Fruit fly (Drosophila melanogaster) whole organism: ENCODE measurements around the gene eca.
A peak's percentile ranks its signal among the peaks of the same experiment; 100 is the strongest.
"Not testable (repeated sequence)": the region's sequence is repeated elsewhere in the genome, so short reads cannot be mapped to it uniquely, and the experiment has no call there.

Experiments used
- CG8478 ChIP-seq: fragments of >200 bp; optimal IDR thresholded peaks from 2 replicates; lab custom pipeline; 2018; ENCODE audit warnings: inconsistent platforms
- Dll ChIP-seq: fragments of >200 bp; optimal IDR thresholded peaks from 2 replicates; lab custom pipeline; 2017
- EcR ChIP-seq, 2 experiments: fragments of >200 bp; optimal IDR thresholded peaks; 2 replicates each; lab custom pipeline; 2017; ENCODE audit warnings: missing biosample characterization in 2 of 2, missing genetic modification characterization in 2 of 2, missing genetic modification reagents in 2 of 2
- pan ChIP-seq: fragments of >200 bp; optimal IDR thresholded peaks from 2 replicates; lab custom pipeline; 2017
- psq ChIP-seq: fragments of >200 bp; optimal IDR thresholded peaks from 2 replicates; lab custom pipeline; 2017
- usp ChIP-seq: fragments of >200 bp; optimal IDR thresholded peaks from 2 replicates; lab custom pipeline; 2017; ENCODE audit warnings: missing biosample characterization, missing genetic modification characterization, mixed read lengths

eca gene

DNA sequence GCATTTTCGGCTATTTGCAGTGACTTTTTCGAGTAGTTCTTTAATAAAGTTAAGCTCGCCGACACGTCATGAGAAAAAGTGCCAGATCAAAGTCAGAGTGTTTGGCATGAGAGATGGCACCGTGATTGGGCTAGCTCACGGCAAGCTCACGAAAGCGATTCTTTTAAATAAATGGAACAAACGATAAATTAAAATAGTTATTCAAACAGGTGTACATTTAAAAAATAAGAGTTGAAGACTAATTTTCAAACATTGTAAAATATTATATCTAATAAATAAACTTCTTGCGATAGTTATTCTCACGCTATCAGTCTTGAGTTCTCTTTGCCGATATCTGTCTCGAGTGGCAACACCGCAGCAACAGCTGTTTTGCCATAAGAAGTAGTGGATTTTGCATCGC, at the start of gene eca, which contains the start of gene CG18542:
Gene eca, minus strand, starts transcription at position 101 of the 400 bp plus-strand sequence.
Gene CG18542, plus strand, starts transcription at position 385 of the 400 bp plus-strand sequence.
- not testable (repeated sequence) for TF ChIP-seq usp (GFP tag; lab: Kevin White, UChicago); Dll; CG8478 (lab: Kevin White, UChicago)

- TF ChIP-seq psq (lab: Kevin White, UChicago) = no peak
- TF ChIP-seq Dll = no peak
- TF ChIP-seq EcR (GFP tag; optimal IDR thresholded peaks at IDR 0.05; lab: Kevin White, UChicago) = no peak
- TF ChIP-seq usp (GFP tag; lab: Kevin White, UChicago) = no peak
- no peak for TF ChIP-seq CG8478 (lab: Kevin White, UChicago)
- no peak for TF ChIP-seq pan (lab: Kevin White, UChicago)
Measured at dm6 chr3R:9733150-9733549, 47.9 kb upstream of the eca start, which contains the start of gene alphaTub85E. alphaTub85E (minus strand) TSS chr3R:9733250.

DNA sequence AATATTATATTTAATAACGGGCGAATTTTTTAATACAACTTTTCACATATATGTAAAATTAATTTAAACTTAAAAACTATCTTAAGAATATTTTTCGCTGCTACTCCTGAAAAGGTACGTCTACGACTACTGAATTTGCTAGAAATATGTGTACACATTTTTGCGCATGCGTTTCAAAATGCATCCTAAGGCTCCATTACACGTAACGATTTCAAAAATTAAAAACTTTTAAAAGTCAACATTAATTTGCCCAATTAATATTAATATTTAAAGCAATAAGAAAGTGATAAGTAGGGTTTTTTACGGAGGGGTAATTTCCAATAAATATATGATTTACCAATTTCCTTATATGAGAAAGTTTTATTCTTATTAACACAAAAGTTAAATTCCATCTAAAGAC, 45.5 kb upstream of the eca start, which contains the start of gene FoxP:
Gene FoxP, minus strand, starts transcription at position 89 of the 400 bp plus-strand sequence.
- TF ChIP-seq Dll = no peak
- no peak for TF ChIP-seq usp (GFP tag; lab: Kevin White, UChicago)
- no peak for TF ChIP-seq CG8478 (lab: Kevin White, UChicago)
- TF ChIP-seq pan (lab: Kevin White, UChicago) = no peak
- no peak for TF ChIP-seq psq (lab: Kevin White, UChicago)

DNA sequence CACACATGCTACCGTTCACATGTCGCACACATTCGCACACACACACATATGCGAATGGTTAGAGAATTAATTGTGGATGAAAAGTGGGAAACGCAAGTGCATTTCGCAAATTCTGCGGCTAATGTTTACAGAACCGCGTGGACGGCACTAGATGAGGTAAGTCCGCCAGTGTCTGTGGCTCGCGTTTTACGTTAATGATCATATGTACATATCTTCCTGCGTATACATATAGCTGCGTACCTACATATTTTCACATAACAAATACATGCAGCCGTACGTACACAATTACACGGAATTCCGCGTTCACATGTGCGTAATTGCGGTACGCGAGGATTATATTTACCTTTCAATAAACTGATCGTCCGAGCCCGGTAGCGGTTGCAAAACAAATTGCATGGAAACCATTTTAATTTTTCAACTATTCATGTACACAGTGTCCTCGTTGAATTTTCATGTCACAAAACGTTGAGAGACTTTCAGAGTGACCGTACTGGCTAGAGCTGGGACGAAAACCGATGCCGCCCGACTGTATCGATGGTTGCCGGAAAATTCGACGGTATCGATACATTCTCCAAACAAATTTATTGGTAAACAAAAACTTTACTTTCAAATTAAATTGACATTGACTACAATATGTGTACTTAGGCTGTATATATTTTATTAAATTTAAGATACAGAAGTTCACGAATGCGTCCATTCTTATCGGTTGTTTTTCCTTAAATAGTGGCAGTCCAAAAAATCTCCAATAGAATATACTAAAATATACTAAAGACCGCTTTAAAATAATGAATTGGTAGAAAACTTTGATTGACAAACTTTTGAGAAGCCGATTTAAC, 40.1 kb upstream of the eca start, which contains the start of gene hyd:
Gene hyd, minus strand, starts transcription at position 495 of the 836 bp plus-strand sequence.
- TF ChIP-seq CG8478 (lab: Kevin White, UChicago) = peak; percentile 21
- TF ChIP-seq psq (lab: Kevin White, UChicago) = no peak

dm6 chr3R:9710886-9711285, 25.6 kb upstream of the eca start, which contains the start of the genes trbd and dmt:
trbd (minus strand) TSS chr3R:9711037.
dmt (plus strand) TSS chr3R:9711142.
- TF ChIP-seq Dll (no peak), psq (lab: Kevin White, UChicago) (no peak), EcR (GFP tag; optimal IDR thresholded peaks at IDR 0.05; lab: Kevin White, UChicago) (no peak), usp (GFP tag; lab: Kevin White, UChicago) (no peak), CG8478 (lab: Kevin White, UChicago) (no peak), pan (lab: Kevin White, UChicago) (no peak)

DNA sequence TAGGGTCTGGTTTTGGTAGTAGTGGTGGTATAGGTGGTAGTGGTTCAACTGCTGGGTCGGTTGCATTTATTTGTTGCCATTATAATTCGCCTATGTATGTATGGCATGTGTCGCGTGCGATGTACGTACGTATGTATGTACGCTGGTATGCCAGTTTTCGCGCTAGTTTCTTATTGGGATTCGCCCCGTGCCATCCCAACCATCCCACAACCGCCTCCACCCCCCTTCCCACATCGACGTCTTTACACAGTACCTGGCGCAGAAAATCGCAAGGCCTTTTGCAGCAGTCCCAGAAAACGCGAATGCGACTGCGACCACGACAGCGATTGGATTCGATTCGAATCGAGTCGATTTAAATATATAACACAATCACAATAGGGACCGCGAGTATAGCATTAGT, 25.0 kb upstream of the eca start:
- TF ChIP-seq usp (GFP tag; lab: Kevin White, UChicago) (no peak), Dll (no peak), psq (lab: Kevin White, UChicago) (no peak), pan (lab: Kevin White, UChicago) (no peak), EcR (GFP tag; optimal IDR thresholded peaks at IDR 0.05; lab: Kevin White, UChicago) (no peak), CG8478 (lab: Kevin White, UChicago) (no peak)

dm6 chr3R:9705008-9705628, 19.8 kb upstream of the eca start, which contains the start of gene Unc-115a:
Unc-115a (minus strand) TSS chr3R:9705417.
- no peak for TF ChIP-seq pan (lab: Kevin White, UChicago)
- TF ChIP-seq usp (GFP tag; lab: Kevin White, UChicago) = no peak
- TF ChIP-seq psq (lab: Kevin White, UChicago) = no peak
- no peak for TF ChIP-seq Dll
- no peak for TF ChIP-seq EcR (GFP tag; optimal IDR thresholded peaks at IDR 0.05; lab: Kevin White, UChicago)

DNA sequence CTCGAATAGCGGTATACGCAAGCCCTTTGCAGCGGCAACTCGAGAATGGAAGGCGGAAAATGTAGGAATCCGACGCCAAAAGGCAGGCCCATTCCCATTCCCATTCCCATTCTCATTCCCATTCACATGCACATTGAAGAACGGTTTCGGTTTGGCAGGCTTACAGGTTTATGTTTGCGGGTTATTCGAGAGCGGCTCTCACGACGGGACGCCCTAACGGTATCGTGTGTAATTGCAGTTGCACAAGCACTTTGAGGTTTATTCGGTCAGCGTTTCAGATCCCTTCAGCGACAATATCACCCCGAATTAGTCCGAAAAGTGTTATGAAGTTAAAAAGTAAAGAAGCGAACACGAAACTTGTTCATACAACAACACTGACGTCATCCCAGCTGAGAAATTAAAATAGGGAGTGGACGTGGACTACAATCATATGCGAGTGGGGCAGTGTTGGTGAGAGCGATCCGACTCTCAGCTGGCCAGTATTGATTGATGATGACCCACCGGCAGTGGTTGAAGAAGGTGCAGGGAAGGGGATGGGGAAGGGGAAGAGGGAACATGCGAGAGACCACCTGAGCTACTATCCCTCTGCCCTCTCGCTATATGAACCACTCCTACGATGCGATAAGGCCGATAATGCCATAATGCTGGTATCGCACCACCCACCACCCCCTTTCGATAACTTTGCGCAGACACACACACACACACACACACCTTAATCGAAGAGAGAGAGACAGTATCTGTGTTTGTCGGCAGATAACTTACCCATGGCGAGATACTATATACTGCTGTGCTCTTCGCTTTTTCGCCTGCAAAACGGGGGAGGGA, 19.1 kb upstream of the eca start:
- TF ChIP-seq EcR (GFP tag; optimal IDR thresholded peaks at IDR 0.05; lab: Kevin White, UChicago) (no peak), pan (lab: Kevin White, UChicago) (no peak), CG8478 (lab: Kevin White, UChicago) (peak; percentile 30), usp (GFP tag; lab: Kevin White, UChicago) (no peak), psq (lab: Kevin White, UChicago) (no peak), Dll (peak; percentile 14)

- TF ChIP-seq Dll = no peak
- TF ChIP-seq psq (lab: Kevin White, UChicago) = no peak
- no peak for TF ChIP-seq usp (GFP tag; lab: Kevin White, UChicago)
- TF ChIP-seq EcR (GFP tag; optimal IDR thresholded peaks at IDR 0.05; lab: Kevin White, UChicago) = no peak
- no peak for TF ChIP-seq pan (lab: Kevin White, UChicago)
- no peak for TF ChIP-seq CG8478 (lab: Kevin White, UChicago)
Measured at dm6 chr3R:9703273-9703672, 18.0 kb upstream of the eca start.

DNA sequence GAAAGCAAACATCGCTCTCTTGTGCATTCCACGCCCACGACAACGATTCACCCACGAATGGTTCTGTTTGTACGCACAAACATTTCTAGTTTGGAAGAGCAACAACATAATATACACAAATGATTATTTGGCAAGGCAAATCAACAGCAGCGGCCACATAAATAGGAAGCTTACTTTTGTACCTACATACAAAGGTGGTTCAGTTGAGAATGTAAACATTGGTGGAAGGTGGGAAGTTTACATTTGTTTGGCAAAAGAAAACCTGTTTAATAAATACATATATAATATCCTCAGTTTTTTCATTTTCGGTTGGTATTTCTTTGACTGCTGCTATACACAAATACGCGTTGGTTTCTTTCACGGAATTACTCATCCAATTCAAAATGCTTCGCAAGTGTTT, 17.3 kb upstream of the eca start:
- no peak for TF ChIP-seq usp (GFP tag; lab: Kevin White, UChicago)
- no peak for TF ChIP-seq Dll

- TF ChIP-seq CG8478 (lab: Kevin White, UChicago) = no peak
- no peak for TF ChIP-seq psq (lab: Kevin White, UChicago)
- no peak for TF ChIP-seq pan (lab: Kevin White, UChicago)
Measured at dm6 chr3R:9701897-9702296, 16.6 kb upstream of the eca start.
